Fruit fly (Drosophila melanogaster): ENCODE data around the gene CG13010.

The CG13010 gene

DNA sequence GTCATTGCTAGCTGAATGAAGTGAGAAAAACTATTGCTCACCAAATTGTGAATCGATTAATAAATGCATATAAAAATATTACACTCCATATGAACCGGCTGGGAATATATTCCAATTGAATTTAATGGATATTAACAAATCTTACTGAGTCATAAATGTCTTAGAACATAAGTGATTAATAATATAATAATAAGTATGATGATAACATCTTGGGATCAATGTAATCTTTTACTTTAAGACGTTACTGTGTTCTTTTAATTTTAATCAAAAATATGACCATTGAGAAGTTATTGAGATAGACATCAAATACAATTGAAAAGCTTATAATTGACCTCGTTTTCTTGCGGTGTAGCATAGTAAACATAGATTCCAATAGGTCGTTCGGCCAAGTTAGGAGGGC lies 13.6 kb upstream of the CG13010 start (continued):
- TF ChIP-seq CG1832 (GFP tag; optimal IDR thresholded peaks at IDR 0.05): no peak
- TF ChIP-seq bowl (GFP tag; IDR thresholded peaks at IDR 0.05): no peak
- TF ChIP-seq fru (optimal IDR thresholded peaks at IDR 0.05): no peak
- no peak for TF ChIP-seq CG13287 (GFP tag; IDR thresholded peaks at IDR 0.05; ENCODE audit: partially characterized antibody)
- TF ChIP-seq CG8290 (GFP tag; optimal IDR thresholded peaks at IDR 0.05): no peak
- TF ChIP-seq CG8290 (tag; optimal IDR thresholded peaks at IDR 0.05): no peak
- no peak for TF ChIP-seq CG8359 (GFP tag; optimal IDR thresholded peaks at IDR 0.05; ENCODE audit: borderline replicate concordance)
- no peak for TF ChIP-seq da (GFP tag; optimal IDR thresholded peaks at IDR 0.05)
- TF ChIP-seq al (GFP tag; IDR thresholded peaks at IDR 0.05): no peak
- TF ChIP-seq Med (GFP tag): no peak
- peak; percentile 37; the same call in 1 of the 2 replicates for TF ChIP-seq CG31441 (GFP tag; IDR thresholded peaks at IDR 0.05)
- TF ChIP-seq MESR4 (GFP tag; optimal IDR thresholded peaks at IDR 0.05): no peak
- no peak for TF ChIP-seq Adf1 (GFP tag; IDR thresholded peaks at IDR 0.05)
- TF ChIP-seq tna (GFP tag; IDR thresholded peaks at IDR 0.05; ENCODE audit: partially characterized antibody): no peak
- TF ChIP-seq chinmo (GFP tag; IDR thresholded peaks at IDR 0.05; ENCODE audit: partially characterized antibody): no peak
- no peak for TF ChIP-seq CG7786 (GFP tag; optimal IDR thresholded peaks at IDR 0.05)
- TF ChIP-seq Gug (GFP tag; IDR thresholded peaks at IDR 0.05): no peak
- TF ChIP-seq sr (GFP tag; IDR thresholded peaks at IDR 0.05): no peak
- peak in 1 of 2 experiments; percentile 57 for TF ChIP-seq Hr78 (GFP tag; optimal IDR thresholded peaks at IDR 0.05)
- TF ChIP-seq CG9609 (GFP tag; optimal IDR thresholded peaks at IDR 0.05): no peak
- no peak for TF ChIP-seq zen (tag; optimal IDR thresholded peaks at IDR 0.05)
- TF ChIP-seq usp (GFP tag; optimal IDR thresholded peaks at IDR 0.05): no peak
- TF ChIP-seq CG10147 (GFP tag; optimal IDR thresholded peaks at IDR 0.05): no peak
- no peak for TF ChIP-seq pros (GFP tag; optimal IDR thresholded peaks at IDR 0.05)
- TF ChIP-seq emc (GFP tag; optimal IDR thresholded peaks at IDR 0.05): no peak
- peak; percentile 54 for TF ChIP-seq CG15269 (tag; optimal IDR thresholded peaks at IDR 0.05)
- TF ChIP-seq trem (tag; optimal IDR thresholded peaks at IDR 0.05): no peak
- no peak for TF ChIP-seq CG18764 (GFP tag; optimal IDR thresholded peaks at IDR 0.05)
- no peak for TF ChIP-seq Ets97D (GFP tag; optimal IDR thresholded peaks at IDR 0.05)
- no peak for TF ChIP-seq eve (GFP tag; optimal IDR thresholded peaks at IDR 0.05)
- TF ChIP-seq CG9215 (GFP tag; IDR thresholded peaks at IDR 0.05): no peak
- TF ChIP-seq sna (GFP tag; IDR thresholded peaks at IDR 0.05; ENCODE audit: partially characterized antibody): no peak
- peak; percentile 39 for TF ChIP-seq CG17385 (GFP tag; optimal IDR thresholded peaks at IDR 0.05)
- no peak for TF ChIP-seq ase (GFP tag; IDR thresholded peaks at IDR 0.05)
- TF ChIP-seq CG14860 (GFP tag; IDR thresholded peaks at IDR 0.05; ENCODE audit: partially characterized antibody): no peak
- TF ChIP-seq CG31388 (GFP tag; optimal IDR thresholded peaks at IDR 0.05): no peak
- TF ChIP-seq MTF-1 (GFP tag; optimal IDR thresholded peaks at IDR 0.05; ENCODE audit: borderline replicate concordance): no peak
- no peak for TF ChIP-seq Doc3 (GFP tag; IDR thresholded peaks at IDR 0.05; ENCODE audit: partially characterized antibody)
- TF ChIP-seq ranshi (GFP tag; IDR thresholded peaks at IDR 0.05): no peak
- TF ChIP-seq YL-1 (GFP tag; optimal IDR thresholded peaks at IDR 0.05): no peak
- TF ChIP-seq CG13775 (GFP tag; optimal IDR thresholded peaks at IDR 0.05): no peak
- no peak for TF ChIP-seq Meics (GFP tag; optimal IDR thresholded peaks at IDR 0.05)
- TF ChIP-seq kni (GFP tag; optimal IDR thresholded peaks at IDR 0.05): no peak
- peak; percentile 52 for TF ChIP-seq CoRest (tag; optimal IDR thresholded peaks at IDR 0.05)
- TF ChIP-seq mirr (GFP tag; optimal IDR thresholded peaks at IDR 0.05): no peak

Measured in whole organism, embryonic.